Fruit fly (Drosophila melanogaster): Measurements from ENCODE around the gene CG9795.

DNA sequence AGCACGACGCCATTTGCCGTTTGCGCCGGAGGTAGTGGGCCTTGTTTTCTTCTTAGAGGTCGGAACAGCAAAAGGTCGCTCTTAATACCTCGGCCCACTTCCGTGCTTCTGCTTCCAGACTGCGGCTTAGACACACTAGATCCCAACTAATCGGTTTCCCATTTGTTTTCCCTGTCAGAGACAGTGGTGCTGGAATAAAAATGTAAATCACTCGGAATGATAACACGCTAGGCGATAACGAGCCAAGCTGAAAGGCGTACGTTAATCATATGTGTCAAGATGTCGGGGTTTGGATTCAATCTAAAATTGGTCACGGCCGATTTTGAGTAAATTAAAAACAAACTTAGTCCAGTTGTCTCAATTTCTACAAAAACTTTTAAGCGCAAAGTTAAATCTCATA is 24.8 kb upstream of the CG9795 start, which contains the start of gene Nepl11:
- TF ChIP-seq CTCF (optimal IDR thresholded peaks at IDR 0.05), result no peak
- TF ChIP-seq CG8478 (optimal IDR thresholded peaks at IDR 0.05), result no peak

All from S2 (cell line).